Fruit fly (Drosophila melanogaster) whole organism, embryonic: ENCODE measurements around the gene idc.

Experiments
- B-H2 ChIP-seq: fragments of 200-800 bp; sonication (Bioruptor generic); optimal IDR thresholded peaks from 2 replicates; lab custom pipeline; 2018; ENCODE audit warnings: missing biosample characterization, mild to moderate bottlenecking, missing genetic modification characterization
- CG11093 ChIP-seq: fragments of 200-800 bp; sonication (Bioruptor generic); IDR thresholded peaks from 3 replicates; pipeline ENCODE4 v1.3.6; 2022; ENCODE audit warnings: missing biosample characterization, missing genetic modification characterization
- CG12071 ChIP-seq: fragments of 200-800 bp; sonication (Bioruptor generic); optimal IDR thresholded peaks from 3 replicates; lab custom pipeline; 2018; ENCODE audit warnings: missing biosample characterization, mild to moderate bottlenecking, missing genetic modification characterization
- CG12769 ChIP-seq: fragments of 200-800 bp; sonication (Bioruptor generic); optimal IDR thresholded peaks from 2 replicates; lab custom pipeline; 2019; ENCODE audit warnings: missing biosample characterization, mild to moderate bottlenecking, missing genetic modification characterization, moderate library complexity
- CG13296 ChIP-seq: fragments of 200-800 bp; sonication (Bioruptor generic); optimal IDR thresholded peaks from 3 replicates; lab custom pipeline; 2018; ENCODE audit warnings: missing biosample characterization, mild to moderate bottlenecking, missing genetic modification characterization
- CG13775 ChIP-seq: fragments of 200-800 bp; sonication (Bioruptor generic); optimal IDR thresholded peaks from 3 replicates; lab custom pipeline; 2017; ENCODE audit warnings: missing biosample characterization, mild to moderate bottlenecking, missing genetic modification characterization
- CG14965 ChIP-seq: fragments of 200-800 bp; sonication (Bioruptor generic); optimal IDR thresholded peaks from 2 replicates; lab custom pipeline; 2016; ENCODE audit warnings: missing biosample characterization, missing genetic modification characterization, borderline replicate concordance
- CG17328 ChIP-seq: fragments of 200-800 bp; sonication (Bioruptor generic); IDR thresholded peaks from 2 replicates; pipeline ENCODE4 v1.3.6; 2022; ENCODE audit warnings: missing biosample characterization, missing genetic modification characterization
- CG17385 ChIP-seq: fragments of 200-800 bp; sonication (Bioruptor generic); optimal IDR thresholded peaks from 3 replicates; lab custom pipeline; 2018; ENCODE audit warnings: missing biosample characterization, mild to moderate bottlenecking, missing genetic modification characterization
- CG17612 ChIP-seq: fragments of 200-800 bp; sonication (Bioruptor generic); IDR thresholded peaks from 2 replicates; pipeline ENCODE4 v1.3.6; 2022; ENCODE audit warnings: missing biosample characterization, missing genetic modification characterization
- CG18619 ChIP-seq: fragments of 200-800 bp; sonication (Bioruptor generic); optimal IDR thresholded peaks from 3 replicates; lab custom pipeline; 2017; ENCODE audit warnings: missing biosample characterization, mild to moderate bottlenecking, missing genetic modification characterization
- CG18764 ChIP-seq: fragments of 200-800 bp; sonication (Bioruptor generic); optimal IDR thresholded peaks from 3 replicates; lab custom pipeline; 2016; ENCODE audit warnings: missing biosample characterization, missing genetic modification characterization
- CG2120 ChIP-seq: fragments of 200-800 bp; sonication (Bioruptor generic); optimal IDR thresholded peaks from 3 replicates; lab custom pipeline; 2016; ENCODE audit warnings: missing biosample characterization, missing genetic modification characterization
- CG2712 ChIP-seq: fragments of 200-800 bp; optimal IDR thresholded peaks from 3 replicates; lab custom pipeline; 2019; ENCODE audit warnings: missing biosample characterization, mild to moderate bottlenecking, missing genetic modification characterization, moderate library complexity
- CG32767 ChIP-seq: fragments of 200-800 bp; sonication (Bioruptor generic); IDR thresholded peaks from 2 replicates; pipeline ENCODE4 v1.3.6; 2022; ENCODE audit warnings: missing biosample characterization, missing genetic modification characterization
- CG33213 ChIP-seq: fragments of 200-800 bp; sonication (Bioruptor generic); optimal IDR thresholded peaks from 3 replicates; lab custom pipeline; 2016; ENCODE audit warnings: missing biosample characterization, missing genetic modification characterization
- CG34376 ChIP-seq: fragments of 200-800 bp; sonication (Bioruptor generic); optimal IDR thresholded peaks from 2 replicates; lab custom pipeline; 2018; ENCODE audit warnings: missing biosample characterization, mild to moderate bottlenecking, missing genetic modification characterization
- CG7271 ChIP-seq: fragments of 200-800 bp; sonication (Bioruptor generic); optimal IDR thresholded peaks from 2 replicates; lab custom pipeline; 2018; ENCODE audit warnings: missing biosample characterization, mild to moderate bottlenecking, missing genetic modification characterization, moderate library complexity
- CG7839 ChIP-seq: fragments of 200-800 bp; sonication (Bioruptor generic); optimal IDR thresholded peaks from 3 replicates; lab custom pipeline; 2018; ENCODE audit warnings: missing biosample characterization, mild to moderate bottlenecking, missing genetic modification characterization, moderate library complexity
- CG9817 ChIP-seq: fragments of 200-800 bp; sonication (Bioruptor generic); optimal IDR thresholded peaks from 2 replicates; lab custom pipeline; 2018; ENCODE audit warnings: missing biosample characterization, mild to moderate bottlenecking, missing genetic modification characterization, moderate library complexity
- Dbx ChIP-seq: fragments of 200-800 bp; sonication (Bioruptor generic); IDR thresholded peaks from 3 replicates; pipeline ENCODE4 v1.3.6; 2022; ENCODE audit warnings: missing biosample characterization, missing genetic modification characterization
- Dip3 ChIP-seq: fragments of 200-800 bp; sonication (Bioruptor generic); optimal IDR thresholded peaks from 3 replicates; lab custom pipeline; 2016; ENCODE audit warnings: missing biosample characterization, missing genetic modification characterization
- E2f1 ChIP-seq: fragments of 200-800 bp; sonication (Bioruptor generic); IDR thresholded peaks from 2 replicates; pipeline ENCODE4 v1.3.6; 2022; ENCODE audit warnings: missing biosample characterization, missing genetic modification characterization
- ERR ChIP-seq: fragments of 200-800 bp; sonication (Bioruptor generic); optimal IDR thresholded peaks from 2 replicates; lab custom pipeline; 2016; ENCODE audit warnings: missing biosample characterization, missing genetic modification characterization
- GATAe ChIP-seq: fragments of 200-800 bp; sonication (Bioruptor generic); conservative IDR thresholded peaks from 2 replicates; pipeline ENCODE4 v1.3.6; 2022; ENCODE audit warnings: missing biosample characterization, missing genetic modification characterization
- MBD-R2 ChIP-seq: fragments of 200-800 bp; sonication (Bioruptor generic); IDR thresholded peaks from 2 replicates; pipeline ENCODE4 v1.3.6; 2022; ENCODE audit warnings: missing biosample characterization, missing genetic modification characterization
- Mes4 ChIP-seq: fragments of 200-800 bp; sonication (Bioruptor generic); optimal IDR thresholded peaks from 2 replicates; lab custom pipeline; 2016; ENCODE audit warnings: missing biosample characterization, missing genetic modification characterization
- Nf-YB ChIP-seq: fragments of 200-800 bp; sonication (Bioruptor generic); optimal IDR thresholded peaks from 3 replicates; lab custom pipeline; 2019; ENCODE audit warnings: missing biosample characterization, mild to moderate bottlenecking, missing genetic modification characterization, moderate library complexity
- Rfx ChIP-seq: fragments of 200-800 bp; sonication (Bioruptor generic); IDR thresholded peaks from 2 replicates; pipeline ENCODE4 v1.3.6; 2022; ENCODE audit warnings: missing biosample characterization, missing genetic modification characterization
- Sry-β ChIP-seq: fragments of 200-800 bp; sonication (Bioruptor generic); optimal IDR thresholded peaks from 2 replicates; lab custom pipeline; 2018; ENCODE audit warnings: missing biosample characterization, mild to moderate bottlenecking, missing genetic modification characterization, moderate library complexity
- ab ChIP-seq: fragments of 200-800 bp; sonication (Bioruptor generic); optimal IDR thresholded peaks from 2 replicates; lab custom pipeline; 2016; ENCODE audit warnings: missing biosample characterization, missing genetic modification characterization
- chif ChIP-seq, 2 experiments: fragments of 200-800 bp; sonication (Bioruptor generic); optimal IDR thresholded peaks; 3 replicates each; lab custom pipeline; 2016; ENCODE audit warnings: missing biosample characterization in 2 of 2, missing genetic modification characterization in 2 of 2
- cwo ChIP-seq: fragments of 200-800 bp; sonication (Bioruptor generic); optimal IDR thresholded peaks from 3 replicates; lab custom pipeline; 2017; ENCODE audit warnings: missing biosample characterization, missing genetic modification characterization, mild to moderate bottlenecking, moderate library complexity, missing genetic modification reagents
- dan ChIP-seq: fragments of 200-800 bp; sonication (Bioruptor generic); IDR thresholded peaks from 2 replicates; pipeline ENCODE4 v1.3.6; 2022; ENCODE audit warnings: missing biosample characterization, missing genetic modification characterization
- eve ChIP-seq, 2 experiments: fragments of >200 bp; optimal IDR thresholded peaks; 2 replicates each; lab custom pipeline; 2017; ENCODE audit warnings: missing biosample characterization in 2 of 2, missing genetic modification characterization in 2 of 2
- eyg ChIP-seq: fragments of 200-800 bp; sonication (Bioruptor generic); optimal IDR thresholded peaks from 3 replicates; lab custom pipeline; 2016; ENCODE audit warnings: missing biosample characterization, missing genetic modification characterization
- fd96Cb ChIP-seq: fragments of 200-800 bp; sonication (Bioruptor generic); optimal IDR thresholded peaks from 2 replicates; lab custom pipeline; 2018; ENCODE audit warnings: missing biosample characterization, mild to moderate bottlenecking, missing genetic modification characterization, moderate library complexity
- insv ChIP-seq, 2 experiments: fragments of 200-800 bp; sonication (Bioruptor generic); optimal IDR thresholded peaks; 3 replicates each; lab custom pipeline; 2016 to 2018; ENCODE audit warnings: missing biosample characterization in 2 of 2, missing genetic modification characterization in 2 of 2
- inv ChIP-seq: fragments of 200-800 bp; sonication (Bioruptor generic); IDR thresholded peaks from 2 replicates; pipeline ENCODE4 v1.3.6; 2022; ENCODE audit warnings: missing biosample characterization, missing genetic modification characterization; ENCODE audit not compliant: partially characterized antibody
- jigr1 ChIP-seq: fragments of 200-800 bp; sonication (Bioruptor generic); IDR thresholded peaks from 3 replicates; pipeline ENCODE4 v1.3.6; 2022; ENCODE audit warnings: missing biosample characterization, missing genetic modification characterization
- jing ChIP-seq: fragments of 200-800 bp; sonication (Bioruptor generic); optimal IDR thresholded peaks from 2 replicates; lab custom pipeline; 2018; ENCODE audit warnings: missing biosample characterization, mild to moderate bottlenecking, missing genetic modification characterization
- nerfin-2 ChIP-seq: fragments of 200-800 bp; sonication (Bioruptor generic); IDR thresholded peaks from 2 replicates; pipeline ENCODE4 v1.3.6; 2022; ENCODE audit warnings: missing biosample characterization, missing genetic modification characterization; ENCODE audit not compliant: partially characterized antibody
- onecut ChIP-seq: fragments of 200-800 bp; sonication (Bioruptor generic); IDR thresholded peaks from 2 replicates; pipeline ENCODE4 v1.3.6; 2022; ENCODE audit warnings: missing biosample characterization, missing genetic modification characterization
- org-1 ChIP-seq: fragments of 200-800 bp; sonication (Bioruptor generic); optimal IDR thresholded peaks from 2 replicates; lab custom pipeline; 2017; ENCODE audit warnings: missing biosample characterization, missing genetic modification characterization
- pros ChIP-seq: fragments of 200-800 bp; sonication (Bioruptor generic); optimal IDR thresholded peaks from 3 replicates; lab custom pipeline; 2019; ENCODE audit warnings: missing biosample characterization, mild to moderate bottlenecking, missing genetic modification characterization, moderate library complexity
- sd ChIP-seq: fragments of 200-800 bp; sonication (Bioruptor generic); optimal IDR thresholded peaks from 3 replicates; lab custom pipeline; 2018; ENCODE audit warnings: missing biosample characterization, mild to moderate bottlenecking, missing genetic modification characterization, moderate library complexity
- trem ChIP-seq: fragments of 200-800 bp; optimal IDR thresholded peaks from 3 replicates; lab custom pipeline; 2019; ENCODE audit warnings: missing biosample characterization, mild to moderate bottlenecking, missing genetic modification characterization, moderate library complexity
- ttk ChIP-seq: fragments of 200-800 bp; sonication (Bioruptor generic); IDR thresholded peaks from 2 replicates; pipeline ENCODE4 v2.1.2; 2022; ENCODE audit warnings: missing biosample characterization, missing genetic modification characterization
- tup ChIP-seq: fragments of 200-800 bp; sonication (Bioruptor generic); optimal IDR thresholded peaks from 2 replicates; lab custom pipeline; 2016; ENCODE audit warnings: missing biosample characterization, mild to moderate bottlenecking, missing genetic modification characterization, moderate library complexity
- twi ChIP-seq: fragments of 200-800 bp; optimal IDR thresholded peaks from 2 replicates; lab custom pipeline; 2019; ENCODE audit warnings: missing biosample characterization, mild to moderate bottlenecking, missing genetic modification characterization, moderate library complexity

idc gene

DNA sequence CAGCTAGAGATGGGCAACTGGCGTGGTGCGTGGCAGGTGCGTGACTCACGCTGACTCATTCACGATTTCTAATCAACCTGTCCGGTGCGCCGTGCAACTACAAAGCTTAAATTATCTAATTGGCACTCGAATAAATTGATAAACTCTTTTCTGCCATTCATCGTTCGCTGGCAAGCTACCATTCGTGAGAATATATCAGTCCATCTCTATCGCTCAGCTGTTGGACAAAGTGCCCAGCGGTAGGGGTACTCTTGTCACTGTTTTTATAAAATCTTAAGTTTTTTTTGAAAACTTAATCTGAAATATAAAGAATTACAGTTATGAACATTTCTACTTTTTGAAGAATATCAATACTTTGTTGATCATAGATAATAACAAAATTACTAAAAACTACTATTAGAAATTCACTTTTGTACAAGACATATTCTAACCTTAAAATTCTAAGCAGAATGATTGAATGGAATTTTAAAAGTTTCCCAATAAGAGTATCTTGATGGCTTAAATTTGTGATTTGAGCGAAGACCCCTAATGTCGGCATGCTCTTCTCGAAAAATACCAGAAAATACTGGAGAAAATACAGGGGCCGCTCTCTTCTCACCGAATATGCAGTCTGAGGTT is 10.4 kb upstream of the idc start, which contains the start of the genes PIG-L and psidin (continued):
- TF ChIP-seq twi (tag; lab: Kevin White, UChicago) (peak; percentile 82), ttk (GFP tag; lab: Robert Waterston, UW) (peak; percentile 40), org-1 (GFP tag; lab: Kevin White, UChicago) (peak; percentile 58), ab (GFP tag; lab: Kevin White, UChicago) (peak; percentile 55), CG18764 (peak; percentile 68), jing (GFP tag; lab: Kevin White, UChicago) (peak; percentile 60), pros (GFP tag; lab: Kevin White, UChicago) (no peak), eyg (no peak), nerfin-2 (GFP tag; lab: Robert Waterston, UW) (peak; percentile 91), B-H2 (GFP tag; lab: Kevin White, UChicago) (peak; percentile 80), CG13775 (peak; percentile 91), jigr1 (GFP tag; lab: Robert Waterston, UW) (peak; percentile 73; the same call in 2 of the 3 replicates), Dbx (GFP tag; lab: Robert Waterston, UW) (peak; percentile 57), CG18619 (GFP tag; lab: Kevin White, UChicago) (peak; percentile 86), CG11093 (GFP tag; lab: Robert Waterston, UW) (peak; percentile 47; the same call in 2 of the 3 replicates), CG7271 (no peak), CG17385 (GFP tag; lab: Kevin White, UChicago) (peak; percentile 78), trem (peak; percentile 70), inv (peak; percentile 87), eve (GFP tag; optimal IDR thresholded peaks at IDR 0.05; lab: Kevin White, UChicago) (no peak), onecut (GFP tag; lab: Robert Waterston, UW) (peak; percentile 43; the same call in 1 of the 2 replicates), CG17612 (GFP tag; lab: Robert Waterston, UW) (no peak), sd (tag; lab: Kevin White, UChicago) (peak; percentile 83), CG12071 (GFP tag; lab: Kevin White, UChicago) (no peak), insv (GFP tag; optimal IDR thresholded peaks at IDR 0.05; lab: Kevin White, UChicago) (peak; percentile 83 to 98), CG14965 (GFP tag; lab: Kevin White, UChicago) (no peak), CG13296 (GFP tag; lab: Kevin White, UChicago) (peak; percentile 53), CG9817 (tag; lab: Kevin White, UChicago) (peak; percentile 84), Sry-β (GFP tag; lab: Kevin White, UChicago) (peak; percentile 53), tup (no peak), Dip3 (GFP tag; lab: Kevin White, UChicago) (peak; percentile 38), CG34376 (GFP tag; lab: Kevin White, UChicago) (peak; percentile 29), Mes4 (GFP tag; lab: Kevin White, UChicago) (peak; percentile 72), CG12769 (tag; lab: Kevin White, UChicago) (no peak), cwo (GFP tag; lab: Kevin White, UChicago) (peak; percentile 43), fd96Cb (tag; lab: Kevin White, UChicago) (peak; percentile 72), CG17328 (GFP tag; lab: Robert Waterston, UW) (peak; percentile 49), CG32767 (GFP tag; lab: Robert Waterston, UW) (peak; percentile 66; the same call in 1 of the 2 replicates), GATAe (GFP tag; lab: Robert Waterston, UW) (peak; percentile 22; the same call in 1 of the 2 replicates), E2f1 (GFP tag; lab: Robert Waterston, UW) (peak; percentile 66), Rfx (peak; percentile 80), CG33213 (peak; percentile 56), CG7839 (peak; percentile 88), chif (GFP tag; optimal IDR thresholded peaks at IDR 0.05; lab: Kevin White, UChicago) (peak; percentile 74 to 86), CG2712 (tag; lab: Kevin White, UChicago) (peak; percentile 91), dan (GFP tag; lab: Robert Waterston, UW) (no peak), CG2120 (GFP tag; lab: Kevin White, UChicago) (peak; percentile 93), MBD-R2 (GFP tag; lab: Robert Waterston, UW) (peak; percentile 91), Nf-YB (GFP tag; lab: Kevin White, UChicago) (peak; percentile 75), ERR (peak; percentile 11)
